Worm (Caenorhabditis elegans): ENCODE measurements around the gene abts-2.

abts-2 gene

DNA sequence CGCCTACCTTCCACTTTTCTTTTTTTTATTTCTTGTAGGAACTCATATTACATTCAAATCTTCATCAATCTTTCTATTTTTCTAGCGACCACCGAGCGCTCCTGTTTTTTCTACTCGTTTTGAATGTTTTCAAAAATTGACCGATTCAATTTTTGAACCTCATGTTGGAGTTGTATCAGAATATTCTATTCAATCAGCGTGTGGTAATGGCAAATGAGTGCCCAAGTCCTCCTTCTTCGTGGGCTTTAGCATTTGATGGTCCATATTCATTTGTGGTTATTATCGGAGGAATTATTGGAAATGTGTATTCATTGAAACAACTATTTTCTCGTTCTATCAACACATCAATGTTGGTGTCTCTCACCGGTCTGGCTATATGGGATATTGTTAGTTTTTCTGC is 31.9 kb downstream of the abts-2 start, which contains the start of gene F52D10.4:
Gene F52D10.4 (plus strand): TSS at position 84 of the 400 bp plus-strand sequence.
- TF ChIP-seq C34F6.9 (tag; optimal IDR thresholded peaks at IDR 0.05) (no peak), sem-4 (tag; optimal IDR thresholded peaks at IDR 0.05) (no peak), nhr-21 (tag; optimal IDR thresholded peaks at IDR 0.05) (no peak), lin-13 (GFP tag; optimal IDR thresholded peaks at IDR 0.05) (no peak), crh-2 (tag; optimal IDR thresholded peaks at IDR 0.05) (no peak), nhr-77 (tag; optimal IDR thresholded peaks at IDR 0.05) (no peak), sma-9 (GFP tag; optimal IDR thresholded peaks at IDR 0.05) (no peak), sma-9 (tag; optimal IDR thresholded peaks at IDR 0.05) (no peak), unc-55 (GFP tag; optimal IDR thresholded peaks at IDR 0.05) (no peak), nhr-129 (tag; optimal IDR thresholded peaks at IDR 0.05) (no peak), egl-27 (tag; optimal IDR thresholded peaks at IDR 0.05) (no peak), elt-1 (tag; optimal IDR thresholded peaks at IDR 0.05) (no peak), mdl-1 (tag; optimal IDR thresholded peaks at IDR 0.05) (no peak), peb-1 (tag; optimal IDR thresholded peaks at IDR 0.05) (no peak), lsy-2 (tag; optimal IDR thresholded peaks at IDR 0.05) (no peak), ztf-4 (tag; optimal IDR thresholded peaks at IDR 0.05) (no peak), nhr-6 (tag; optimal IDR thresholded peaks at IDR 0.05) (no peak), R02D3.7 (tag; optimal IDR thresholded peaks at IDR 0.05) (no peak), nhr-25 (tag; optimal IDR thresholded peaks at IDR 0.05) (no peak), nhr-10 (tag; optimal IDR thresholded peaks at IDR 0.05) (no peak)

DNA sequence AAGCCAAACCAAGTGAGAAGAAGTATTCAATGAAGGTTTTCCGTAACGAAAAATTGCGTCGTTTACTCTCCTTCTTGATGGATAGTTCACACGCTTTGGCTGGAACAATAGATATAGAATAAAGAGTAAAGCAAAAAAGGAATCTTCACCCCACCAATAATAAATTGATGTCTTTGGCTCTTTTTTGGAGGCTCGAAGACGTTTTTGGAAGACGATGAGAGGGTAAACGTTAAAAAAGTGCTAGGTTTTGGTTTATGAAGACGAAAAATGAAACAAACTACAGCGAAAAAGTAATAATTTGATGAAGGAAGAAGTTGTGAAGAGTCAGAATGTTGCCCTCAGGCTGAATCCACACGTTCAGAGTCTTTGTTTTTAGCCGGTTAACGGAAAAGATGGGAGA is 36.5 kb downstream of the abts-2 start, which contains the start of gene sto-3:
Gene sto-3 (minus strand): TSS at position 101 of the 400 bp plus-strand sequence.
- TF ChIP-seq ama-1 (optimal IDR thresholded peaks at IDR 0.05) (no peak), ztf-11 (tag; optimal IDR thresholded peaks at IDR 0.05) (no peak), ZK546.5 (tag; optimal IDR thresholded peaks at IDR 0.05) (no peak), nhr-23 (tag; optimal IDR thresholded peaks at IDR 0.05) (no peak), lin-11 (tag; optimal IDR thresholded peaks at IDR 0.05) (no peak), nhr-12 (tag; optimal IDR thresholded peaks at IDR 0.05) (no peak), alr-1 (tag; optimal IDR thresholded peaks at IDR 0.05) (no peak), sem-4 (tag; optimal IDR thresholded peaks at IDR 0.05) (no peak)

DNA sequence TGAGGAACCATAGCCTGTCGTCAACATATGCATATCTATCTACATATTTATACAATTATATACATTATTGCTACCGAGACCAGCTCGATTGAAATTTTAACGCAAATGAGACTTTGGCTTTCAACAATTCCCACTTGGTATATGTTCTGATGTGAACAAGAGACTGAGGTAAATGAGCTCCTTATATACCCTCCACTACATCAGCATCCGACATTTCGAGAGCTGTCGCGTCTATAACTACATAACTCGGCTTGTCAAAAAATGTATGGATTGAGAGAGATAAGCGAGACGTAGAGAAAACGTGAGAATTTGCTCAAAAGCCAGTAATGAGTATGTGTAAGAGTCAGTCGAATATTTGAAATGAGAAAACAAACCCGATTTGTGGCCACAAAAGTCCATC is 38.0 kb downstream of the abts-2 start:
- TF ChIP-seq ZK546.5 (tag; optimal IDR thresholded peaks at IDR 0.05) (no peak), nhr-237 (tag; optimal IDR thresholded peaks at IDR 0.05) (no peak), crh-2 (tag; optimal IDR thresholded peaks at IDR 0.05) (no peak), dmd-4 (tag; optimal IDR thresholded peaks at IDR 0.05) (no peak), snpc-4 (tag; optimal IDR thresholded peaks at IDR 0.05) (peak; percentile 79)

DNA sequence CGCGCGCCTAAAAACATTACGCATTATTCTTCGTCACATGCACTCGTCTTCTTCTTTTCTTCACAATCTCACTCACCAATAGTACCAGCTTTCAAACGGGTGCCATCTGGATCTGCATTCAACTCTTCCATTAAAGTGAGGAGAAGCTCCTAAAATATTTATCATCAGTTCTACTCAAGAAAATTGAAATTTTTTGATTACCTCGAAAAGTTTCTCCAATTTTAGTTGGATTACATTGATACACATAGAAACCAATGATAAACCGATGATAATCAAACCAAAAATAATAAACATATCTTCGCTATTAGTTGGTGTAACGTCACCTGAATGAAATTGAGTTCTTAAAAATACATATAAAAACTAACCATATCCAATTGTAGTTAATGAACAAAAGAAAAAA is 39.1 kb downstream of the abts-2 start:
- no peak for TF ChIP-seq lin-39 (tag; optimal IDR thresholded peaks at IDR 0.05)
- no peak for TF ChIP-seq zag-1 (tag; optimal IDR thresholded peaks at IDR 0.05)
- TF ChIP-seq nhr-129 (tag; optimal IDR thresholded peaks at IDR 0.05) = no peak
- no peak for TF ChIP-seq ama-1 (optimal IDR thresholded peaks at IDR 0.05)
- TF ChIP-seq nhr-12 (tag; optimal IDR thresholded peaks at IDR 0.05) = no peak
- TF ChIP-seq unc-62 (GFP tag; optimal IDR thresholded peaks at IDR 0.05) = no peak

DNA sequence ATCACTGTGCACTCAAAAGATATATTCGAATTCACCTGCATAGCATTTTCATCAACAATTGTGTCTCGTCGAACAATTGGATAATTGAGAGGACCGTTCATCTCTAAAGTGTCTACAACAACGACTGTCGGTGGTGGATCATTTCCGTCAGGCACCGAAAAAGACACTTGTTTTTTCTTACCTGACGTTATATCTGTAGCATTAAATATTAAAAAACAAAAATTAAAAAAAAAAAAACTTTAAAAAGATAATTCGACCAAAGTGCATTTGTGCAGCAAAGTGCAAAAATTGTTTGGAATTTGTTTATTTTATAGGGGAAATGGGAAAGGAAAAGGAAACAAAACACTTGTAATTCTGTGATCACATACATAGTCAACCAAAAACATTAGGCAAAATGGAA is 41.5 kb downstream of the abts-2 start, which contains the start of gene twk-44:
Gene twk-44 (minus strand): TSS at position 101 of the 400 bp plus-strand sequence.
- TF ChIP-seq nhr-12 (tag; optimal IDR thresholded peaks at IDR 0.05) (no peak), nhr-129 (tag; optimal IDR thresholded peaks at IDR 0.05) (no peak)

DNA sequence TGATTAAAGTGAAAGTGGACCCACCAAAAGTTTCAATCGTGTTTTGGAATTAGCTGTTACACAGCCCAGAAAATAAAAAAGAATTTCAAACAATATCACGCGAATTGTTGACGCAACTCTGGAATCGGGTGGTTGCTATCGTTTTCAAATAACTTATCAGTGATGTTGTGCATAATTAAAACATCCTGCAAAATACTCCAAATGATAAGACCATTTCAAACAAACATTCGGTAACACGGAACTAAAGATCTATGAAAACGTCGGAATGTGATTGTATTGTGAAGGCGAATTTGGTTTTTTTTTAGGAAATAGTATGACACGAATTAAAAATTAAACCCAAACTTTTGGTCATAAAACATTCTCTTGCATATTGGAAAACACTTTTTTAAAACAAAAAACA is 43.1 kb downstream of the abts-2 start, which contains the start of gene spp-30:
Gene spp-30 (minus strand): TSS at position 101 of the 400 bp plus-strand sequence.
- TF ChIP-seq ztf-4 (tag; optimal IDR thresholded peaks at IDR 0.05) (no peak), lin-39 (tag; optimal IDR thresholded peaks at IDR 0.05) (no peak), mbf-1 (tag; optimal IDR thresholded peaks at IDR 0.05) (no peak), nhr-25 (tag; optimal IDR thresholded peaks at IDR 0.05) (no peak), fos-1 (tag; optimal IDR thresholded peaks at IDR 0.05) (no peak), unc-39 (tag; optimal IDR thresholded peaks at IDR 0.05) (no peak), lsy-2 (tag; optimal IDR thresholded peaks at IDR 0.05) (no peak), alr-1 (tag; optimal IDR thresholded peaks at IDR 0.05) (no peak), skn-1 (tag; optimal IDR thresholded peaks at IDR 0.05) (no peak), nhr-23 (tag; optimal IDR thresholded peaks at IDR 0.05) (no peak)
